Worm (Caenorhabditis elegans): ENCODE measurements around the gene F56D2.5.

The F56D2.5 gene

ce11 chrIII:5546309-5546708, 34.9 kb downstream of the F56D2.5 start:
- TF ChIP-seq sdz-12 (GFP tag; optimal IDR thresholded peaks at IDR 0.05) (no peak), Y105C5A.15 (GFP tag; IDR thresholded peaks at IDR 0.05) (no peak), zfp-2 (tag; optimal IDR thresholded peaks at IDR 0.05) (no peak), jun-1 (tag; optimal IDR thresholded peaks at IDR 0.05) (no peak), daf-19 (GFP tag; conservative IDR thresholded peaks at IDR 0.05) (no peak), nhr-28 (tag; optimal IDR thresholded peaks at IDR 0.05) (peak; percentile 49), snpc-1.2 (GFP tag; IDR thresholded peaks at IDR 0.05) (no peak), nhr-10 (tag; optimal IDR thresholded peaks at IDR 0.05) (no peak), F44E2.7 (GFP tag; IDR thresholded peaks at IDR 0.05) (no peak), set-16 (GFP tag; IDR thresholded peaks at IDR 0.05) (no peak), zfp-3 (GFP tag; conservative IDR thresholded peaks at IDR 0.05) (no peak), dmd-8 (GFP tag; IDR thresholded peaks at IDR 0.05) (no peak), mdl-1 (tag; optimal IDR thresholded peaks at IDR 0.05) (peak in 1 of 2 experiments; percentile 51), hlh-30 (tag; optimal IDR thresholded peaks at IDR 0.05; ENCODE audit: insufficient read depth) (peak; percentile 2), nhr-76 (tag; optimal IDR thresholded peaks at IDR 0.05) (no peak), lin-13 (GFP tag; optimal IDR thresholded peaks at IDR 0.05) (no peak), tra-1 (GFP tag; IDR thresholded peaks at IDR 0.05) (no peak), zip-2 (tag; optimal IDR thresholded peaks at IDR 0.05) (no peak), D1046.2 (GFP tag; IDR thresholded peaks at IDR 0.05) (no peak), daf-16 (GFP tag; optimal IDR thresholded peaks at IDR 0.05) (no peak), daf-16 (tag; optimal IDR thresholded peaks at IDR 0.05) (no peak), nhr-25 (tag; optimal IDR thresholded peaks at IDR 0.05; ENCODE audit: borderline replicate concordance, insufficient read depth) (no peak), aly-2 (tag; optimal IDR thresholded peaks at IDR 0.05) (no peak), vab-7 (GFP tag; IDR thresholded peaks at IDR 0.05) (no peak), nhr-48 (tag; optimal IDR thresholded peaks at IDR 0.05) (peak; percentile 19), hlh-11 (tag; optimal IDR thresholded peaks at IDR 0.05) (no peak), spr-3 (GFP tag; optimal IDR thresholded peaks at IDR 0.05) (no peak), lim-7 (GFP tag; IDR thresholded peaks at IDR 0.05) (no peak), unc-62 (GFP tag; optimal IDR thresholded peaks at IDR 0.05 in 1 of 2) (no peak), unc-62 (tag; optimal IDR thresholded peaks at IDR 0.05) (no peak), dve-1 (tag; optimal IDR thresholded peaks at IDR 0.05; ENCODE audit: insufficient read depth) (peak; percentile 38), Y75B8A.6 (GFP tag; IDR thresholded peaks at IDR 0.05) (no peak), gei-8 (GFP tag; optimal IDR thresholded peaks at IDR 0.05) (no peak), T26A8.4 (GFP tag; IDR thresholded peaks at IDR 0.05) (no peak), lin-15B (tag; optimal IDR thresholded peaks at IDR 0.05) (no peak), ama-1 (optimal IDR thresholded peaks at IDR 0.05) (no peak), Y48G9A.11 (GFP tag; IDR thresholded peaks at IDR 0.05) (no peak), ztf-7 (tag; optimal IDR thresholded peaks at IDR 0.05) (no peak), mes-2 (tag; optimal IDR thresholded peaks at IDR 0.05; ENCODE audit: poor library complexity, severe bottlenecking) (peak; percentile 14), ceh-32 (tag; optimal IDR thresholded peaks at IDR 0.05; ENCODE audit: poor library complexity) (no peak), F49E8.2 (tag; optimal IDR thresholded peaks at IDR 0.05; ENCODE audit: borderline replicate concordance) (no peak)

ce11 chrIII:5543727-5544345, 37.4 kb downstream of the F56D2.5 start, which contains the start of gene D1044.1:
D1044.1 (plus strand) TSS chrIII:5544295.
- 0 out of 2 replicates have a peak, but pooled peaks have one; percentile 51 for TF ChIP-seq Y48G9A.11 (GFP tag; IDR thresholded peaks at IDR 0.05)
- no peak for TF ChIP-seq egl-27 (tag; optimal IDR thresholded peaks at IDR 0.05)
- TF ChIP-seq daf-16 (GFP tag; optimal IDR thresholded peaks at IDR 0.05) = no peak
- no peak for TF ChIP-seq daf-16 (tag; optimal IDR thresholded peaks at IDR 0.05)

Data from whole organism, L4 larva.